Worm (Caenorhabditis elegans): Measurements from ENCODE around the gene otub-1.
"Not testable (repeated sequence)": the region's sequence is repeated elsewhere in the genome, so short reads cannot be mapped to it uniquely, and the experiment has no call there.

The otub-1 gene

DNA sequence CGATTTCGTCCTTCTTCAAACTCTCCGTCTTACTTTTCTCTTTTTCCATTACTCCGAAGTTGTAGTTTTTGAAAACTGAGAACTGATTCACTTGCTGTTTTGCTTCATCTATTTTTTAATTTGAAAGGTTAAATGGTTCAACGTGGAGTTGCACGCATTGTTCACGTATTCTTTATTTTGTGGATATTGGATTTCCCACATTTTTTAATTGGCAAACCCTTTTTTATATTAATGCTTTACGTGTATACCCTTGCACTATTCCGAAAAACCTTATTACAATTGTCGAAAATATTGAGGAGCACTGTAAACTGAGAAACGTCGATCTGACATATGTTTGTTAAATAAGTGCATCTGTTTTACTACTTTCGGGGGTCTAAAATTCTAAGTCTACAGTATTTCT is 29.3 kb upstream of the otub-1 start, which contains the start of gene melo-3:
TSS of gene melo-3 (minus strand) at position 101 of the 400 bp plus-strand sequence.
- not testable (repeated sequence) for TF ChIP-seq tra-1 (GFP tag; IDR thresholded peaks at IDR 0.05); ceh-32 (tag; optimal IDR thresholded peaks at IDR 0.05; ENCODE audit: poor library complexity); set-16 (GFP tag; IDR thresholded peaks at IDR 0.05)

DNA sequence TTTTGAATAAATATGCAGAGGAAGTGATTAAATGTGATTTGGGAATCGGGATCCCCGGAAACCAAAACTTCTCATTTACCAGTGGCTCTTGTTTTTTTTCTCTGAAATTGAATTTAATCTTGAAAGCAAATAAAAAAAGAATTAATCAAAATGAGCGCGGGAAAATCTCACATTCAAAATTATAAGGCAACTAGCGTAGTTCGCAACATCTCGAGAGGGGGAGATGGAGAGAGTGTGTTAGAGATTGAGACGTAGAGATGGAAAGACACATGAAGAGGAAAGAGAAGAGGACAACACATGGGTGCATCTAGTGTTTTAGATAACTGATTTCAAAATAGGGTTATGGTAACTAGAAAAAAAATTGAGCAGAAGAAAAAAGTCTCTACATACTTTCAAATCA is 18.0 kb upstream of the otub-1 start, which contains the start of gene sdc-3:
TSS of gene sdc-3 (minus strand) at position 101 of the 400 bp plus-strand sequence.
- TF ChIP-seq aha-1 (tag): peak; percentile 73
- TF ChIP-seq nhr-28 (tag; optimal IDR thresholded peaks at IDR 0.05): peak; percentile 32
- no peak for TF ChIP-seq Y105C5A.15 (GFP tag; IDR thresholded peaks at IDR 0.05)
- TF ChIP-seq lin-15B (tag; optimal IDR thresholded peaks at IDR 0.05): no peak
- no peak for TF ChIP-seq vab-7 (GFP tag; IDR thresholded peaks at IDR 0.05)
- TF ChIP-seq mxl-3 (GFP tag; optimal IDR thresholded peaks at IDR 0.05): peak; percentile 19
- no peak for TF ChIP-seq daf-16 (GFP tag; optimal IDR thresholded peaks at IDR 0.05)
- TF ChIP-seq daf-16 (tag; optimal IDR thresholded peaks at IDR 0.05): peak; percentile 14
- TF ChIP-seq arid-1 (GFP tag; conservative IDR thresholded peaks at IDR 0.05): no peak

DNA sequence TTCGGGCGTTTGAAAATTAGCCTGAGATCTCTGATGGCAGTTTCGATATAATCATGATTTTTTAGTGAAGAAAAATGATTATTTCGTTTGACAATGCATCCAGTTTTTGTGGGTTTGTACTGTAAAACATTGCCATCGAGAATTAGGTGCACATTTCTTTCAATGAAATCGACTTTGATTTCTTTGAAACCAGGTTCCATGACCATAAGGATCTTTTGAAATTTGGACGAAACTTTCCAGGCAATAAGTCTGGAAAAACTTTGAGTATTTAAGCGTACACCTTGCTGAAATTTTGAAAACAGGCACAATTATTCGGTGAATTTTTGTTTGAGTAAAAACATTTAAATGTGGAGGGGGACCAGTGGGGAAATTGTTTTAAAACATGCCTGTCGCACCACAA is 14.4 kb upstream of the otub-1 start:
- TF ChIP-seq duxl-1 (tag; optimal IDR thresholded peaks at IDR 0.05; ENCODE audit: poor library complexity): no peak
- TF ChIP-seq egl-27 (tag; optimal IDR thresholded peaks at IDR 0.05): no peak
- TF ChIP-seq aha-1 (tag): peak; percentile 91

DNA sequence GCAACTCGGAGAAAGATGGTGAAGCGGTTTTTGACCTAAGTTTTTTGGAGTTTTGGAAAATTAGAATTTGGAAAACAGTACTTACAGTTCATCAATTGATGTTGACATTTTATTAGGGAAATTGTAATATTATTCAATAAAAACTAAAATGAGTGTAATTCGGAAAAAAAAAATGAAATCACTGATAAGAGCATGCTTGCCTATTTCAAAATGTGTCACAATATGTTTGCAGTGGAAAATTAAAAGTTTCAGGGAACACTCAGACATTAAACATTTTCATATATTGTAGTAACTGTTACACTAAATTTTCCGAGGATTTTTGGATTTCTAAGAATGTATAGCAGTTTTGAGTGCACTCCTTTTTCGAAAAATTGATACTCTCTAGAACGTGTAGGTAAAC is 13.7 kb upstream of the otub-1 start, which contains the start of the genes fbxa-82 and C25D7.5:
TSS of gene fbxa-82 (minus strand) at position 163 of the 400 bp plus-strand sequence.
TSS of gene C25D7.5 (plus strand) at position 283 of the 400 bp plus-strand sequence.
- TF ChIP-seq nhr-10 (tag; optimal IDR thresholded peaks at IDR 0.05) (no peak), T20F7.1 (GFP tag; optimal IDR thresholded peaks at IDR 0.05) (no peak), nhr-41 (GFP tag; IDR thresholded peaks at IDR 0.05) (no peak), hmg-1.1 (GFP tag; IDR thresholded peaks at IDR 0.05) (no peak), mes-2 (tag; optimal IDR thresholded peaks at IDR 0.05; ENCODE audit: poor library complexity, severe bottlenecking) (no peak), dve-1 (tag; optimal IDR thresholded peaks at IDR 0.05; ENCODE audit: insufficient read depth) (no peak), ztf-7 (tag; optimal IDR thresholded peaks at IDR 0.05) (peak; percentile 62), hlh-30 (tag; optimal IDR thresholded peaks at IDR 0.05; ENCODE audit: insufficient read depth) (no peak), Y105C5A.15 (GFP tag; IDR thresholded peaks at IDR 0.05) (no peak), daf-8 (GFP tag; IDR thresholded peaks at IDR 0.05) (no peak), vab-7 (GFP tag; IDR thresholded peaks at IDR 0.05) (no peak), lim-7 (GFP tag; IDR thresholded peaks at IDR 0.05) (no peak), daf-12 (tag; optimal IDR thresholded peaks at IDR 0.05) (no peak), php-3 (GFP tag; IDR thresholded peaks at IDR 0.05) (no peak), ces-1 (GFP tag; optimal IDR thresholded peaks at IDR 0.05) (no peak), F10B5.3 (tag; optimal IDR thresholded peaks at IDR 0.05) (no peak), dmd-6 (GFP tag; IDR thresholded peaks at IDR 0.05) (no peak), gei-8 (GFP tag; optimal IDR thresholded peaks at IDR 0.05) (no peak), F49E8.2 (tag; optimal IDR thresholded peaks at IDR 0.05; ENCODE audit: borderline replicate concordance) (no peak), nhr-77 (tag; optimal IDR thresholded peaks at IDR 0.05) (peak; percentile 57), cey-2 (tag; optimal IDR thresholded peaks at IDR 0.05; ENCODE audit: borderline replicate concordance, insufficient read depth) (no peak), daf-16 (GFP tag; optimal IDR thresholded peaks at IDR 0.05) (no peak), daf-16 (tag; optimal IDR thresholded peaks at IDR 0.05) (peak; percentile 59), F37D6.2 (tag; optimal IDR thresholded peaks at IDR 0.05) (no peak), aha-1 (tag) (no peak), lin-29 (GFP tag; IDR thresholded peaks at IDR 0.05) (no peak), attf-4 (tag; optimal IDR thresholded peaks at IDR 0.05) (no peak), aly-2 (tag; optimal IDR thresholded peaks at IDR 0.05) (no peak), unc-130 (GFP tag; optimal IDR thresholded peaks at IDR 0.05) (no peak), zfp-3 (GFP tag; conservative IDR thresholded peaks at IDR 0.05) (no peak), lin-39 (tag; optimal IDR thresholded peaks at IDR 0.05) (no peak), spr-3 (GFP tag; optimal IDR thresholded peaks at IDR 0.05) (no peak), lsy-2 (tag; optimal IDR thresholded peaks at IDR 0.05) (no peak), nhr-28 (tag; optimal IDR thresholded peaks at IDR 0.05) (peak; percentile 43), nhr-6 (tag; optimal IDR thresholded peaks at IDR 0.05) (no peak), zip-2 (tag; optimal IDR thresholded peaks at IDR 0.05) (peak; percentile 82), hif-1 (tag; optimal IDR thresholded peaks at IDR 0.05) (no peak)
